Worm (Caenorhabditis elegans) whole organism, L2 larva: ENCODE results near the gene duo-1.

Experiments
- C34F6.9 ChIP-seq: fragments of 150-350 bp; optimal IDR thresholded peaks from 2 replicates; lab custom pipeline; 2014; ENCODE audit warnings: missing biosample characterization, missing genetic modification characterization
- F13H6.1 ChIP-seq: sonication (generic microtip); optimal IDR thresholded peaks from 2 replicates; lab custom pipeline; 2016; ENCODE audit warnings: missing genetic modification characterization, missing compliant biosample characterization
- R02D3.7 ChIP-seq: fragments of 150-350 bp; optimal IDR thresholded peaks from 2 replicates; lab custom pipeline; 2014; ENCODE audit warnings: missing biosample characterization, missing genetic modification characterization
- Y55F3AM.14 ChIP-seq: fragments of 200-800 bp; sonication (Bioruptor generic); optimal IDR thresholded peaks from 2 replicates; lab custom pipeline; 2018; ENCODE audit warnings: mild to moderate bottlenecking, missing genetic modification characterization, missing compliant biosample characterization
- aly-2 ChIP-seq: fragments of 150-350 bp; optimal IDR thresholded peaks from 2 replicates; lab custom pipeline; 2014; ENCODE audit warnings: missing biosample characterization, missing genetic modification characterization
- ama-1 ChIP-seq: fragments of 150-350 bp; optimal IDR thresholded peaks from 2 replicates; lab custom pipeline; 2018; ENCODE audit warnings: inconsistent platforms
- blmp-1 ChIP-seq: sonication (generic microtip); optimal IDR thresholded peaks from 2 replicates; lab custom pipeline; 2017; ENCODE audit warnings: missing genetic modification characterization, mild to moderate bottlenecking, missing compliant biosample characterization, antibody characterized with exemption, moderate library complexity; ENCODE audit not compliant: insufficient read depth
- ceh-16 ChIP-seq: fragments of 150-350 bp; optimal IDR thresholded peaks from 2 replicates; lab custom pipeline; 2014; ENCODE audit warnings: missing biosample characterization, missing genetic modification characterization
- crh-2 ChIP-seq: sonication (generic microtip); optimal IDR thresholded peaks from 2 replicates; lab custom pipeline; 2017; ENCODE audit warnings: missing biosample characterization, missing genetic modification characterization
- egl-27 ChIP-seq: sonication (generic microtip); optimal IDR thresholded peaks from 3 replicates; lab custom pipeline; 2017; ENCODE audit warnings: missing biosample characterization, missing genetic modification reagents, missing genetic modification characterization
- elt-1 ChIP-seq: fragments of 150-350 bp; optimal IDR thresholded peaks from 2 replicates; lab custom pipeline; 2014; ENCODE audit warnings: missing biosample characterization, missing genetic modification characterization
- elt-3 ChIP-seq: sonication (generic microtip); optimal IDR thresholded peaks from 2 replicates; lab custom pipeline; 2017; ENCODE audit warnings: missing biosample characterization, missing genetic modification characterization
- fos-1 ChIP-seq: fragments of 150-350 bp; optimal IDR thresholded peaks from 2 replicates; lab custom pipeline; 2014; ENCODE audit warnings: missing biosample characterization, missing genetic modification characterization
- gmeb-1 ChIP-seq: fragments of 150-350 bp; optimal IDR thresholded peaks from 2 replicates; lab custom pipeline; 2014; ENCODE audit warnings: missing biosample characterization, missing genetic modification characterization
- lin-13 ChIP-seq: fragments of 150-350 bp; optimal IDR thresholded peaks from 2 replicates; lab custom pipeline; 2014; ENCODE audit warnings: missing biosample characterization, missing genetic modification reagents, missing genetic modification characterization
- lin-39 ChIP-seq: fragments of 150-350 bp; optimal IDR thresholded peaks from 2 replicates; lab custom pipeline; 2014; ENCODE audit warnings: missing biosample characterization, missing genetic modification reagents, missing genetic modification characterization
- lsy-2 ChIP-seq, 2 experiments: fragments of 150-350 bp in 1 of 2; sonication (generic microtip) in 1 of 2; optimal IDR thresholded peaks; 2 replicates each; lab custom pipeline; 2014 to 2017; ENCODE audit warnings: missing biosample characterization in 2 of 2, missing genetic modification characterization in 2 of 2
- mab-5 ChIP-seq: fragments of 150-350 bp; optimal IDR thresholded peaks from 2 replicates; lab custom pipeline; 2014; ENCODE audit warnings: missing biosample characterization, missing genetic modification characterization
- mbf-1 ChIP-seq: sonication (generic microtip); optimal IDR thresholded peaks from 2 replicates; lab custom pipeline; 2017; ENCODE audit warnings: missing biosample characterization, missing genetic modification characterization
- mdl-1 ChIP-seq, 2 experiments: fragments of 150-350 bp in 1 of 2; sonication (generic microtip) in 1 of 2; optimal IDR thresholded peaks; 2 replicates each; lab custom pipeline; 2017; ENCODE audit warnings: missing biosample characterization in 2 of 2, missing genetic modification characterization in 2 of 2
- nhr-10 ChIP-seq: sonication (generic microtip); optimal IDR thresholded peaks from 2 replicates; lab custom pipeline; 2017; ENCODE audit warnings: missing biosample characterization, missing genetic modification characterization
- nhr-11 ChIP-seq: fragments of 150-350 bp; optimal IDR thresholded peaks from 2 replicates; lab custom pipeline; 2014; ENCODE audit warnings: missing biosample characterization, missing genetic modification characterization
- nhr-21 ChIP-seq: fragments of 150-350 bp; optimal IDR thresholded peaks from 2 replicates; lab custom pipeline; 2014; ENCODE audit warnings: missing biosample characterization, missing genetic modification characterization
- nhr-23 ChIP-seq: fragments of 150-350 bp; optimal IDR thresholded peaks from 2 replicates; lab custom pipeline; 2014; ENCODE audit warnings: missing biosample characterization, missing genetic modification reagents, missing genetic modification characterization
- nhr-237 ChIP-seq: fragments of 150-350 bp; optimal IDR thresholded peaks from 2 replicates; lab custom pipeline; 2014; ENCODE audit warnings: missing biosample characterization, missing genetic modification characterization
- nhr-25 ChIP-seq: fragments of 150-350 bp; sonication (generic microtip); optimal IDR thresholded peaks from 3 replicates; lab custom pipeline; 2014; ENCODE audit warnings: missing biosample characterization, missing genetic modification characterization
- nhr-6 ChIP-seq: fragments of 150-350 bp; optimal IDR thresholded peaks from 2 replicates; lab custom pipeline; 2014; ENCODE audit warnings: missing biosample characterization, missing genetic modification characterization
- nhr-77 ChIP-seq: fragments of 150-350 bp; optimal IDR thresholded peaks from 2 replicates; lab custom pipeline; 2014; ENCODE audit warnings: missing biosample characterization, missing genetic modification characterization
- peb-1 ChIP-seq: fragments of 150-350 bp; optimal IDR thresholded peaks from 2 replicates; lab custom pipeline; 2014; ENCODE audit warnings: missing biosample characterization, missing genetic modification characterization
- skn-1 ChIP-seq: sonication (generic microtip); optimal IDR thresholded peaks from 2 replicates; lab custom pipeline; 2017; ENCODE audit warnings: missing biosample characterization, missing genetic modification characterization
- sma-3 ChIP-seq: sonication (generic microtip); optimal IDR thresholded peaks from 2 replicates; lab custom pipeline; 2016; ENCODE audit warnings: missing genetic modification reagents, missing genetic modification characterization, missing compliant biosample characterization
- sma-9 ChIP-seq, 2 experiments: fragments of 150-350 bp in 1 of 2; sonication (generic microtip) in 1 of 2; optimal IDR thresholded peaks; 2 replicates each; lab custom pipeline; 2014 to 2016; ENCODE audit warnings: missing genetic modification characterization in 2 of 2, mild to moderate bottlenecking in 1 of 2, missing biosample characterization in 1 of 2, missing compliant biosample characterization in 1 of 2, missing genetic modification reagents in 1 of 2, moderate library complexity in 1 of 2
- unc-39 ChIP-seq: fragments of 150-350 bp; optimal IDR thresholded peaks from 2 replicates; lab custom pipeline; 2014; ENCODE audit warnings: missing biosample characterization, missing genetic modification characterization
- unc-55 ChIP-seq: fragments of 150-350 bp; sonication (generic microtip); optimal IDR thresholded peaks from 3 replicates; lab custom pipeline; 2014; ENCODE audit warnings: missing biosample characterization, missing genetic modification reagents, missing genetic modification characterization
- unc-62 ChIP-seq: fragments of 150-350 bp; optimal IDR thresholded peaks from 2 replicates; lab custom pipeline; 2014; ENCODE audit warnings: missing biosample characterization, missing genetic modification reagents, missing genetic modification characterization
- ztf-1 ChIP-seq: fragments of 200-800 bp; sonication (Bioruptor generic); conservative IDR thresholded peaks from 2 replicates; pipeline ENCODE4 v1.3.6; 2022; ENCODE audit warnings: missing genetic modification characterization, missing compliant biosample characterization
- ztf-4 ChIP-seq: fragments of 150-350 bp; optimal IDR thresholded peaks from 2 replicates; lab custom pipeline; 2014; ENCODE audit warnings: missing biosample characterization, missing genetic modification characterization

Gene duo-1

DNA sequence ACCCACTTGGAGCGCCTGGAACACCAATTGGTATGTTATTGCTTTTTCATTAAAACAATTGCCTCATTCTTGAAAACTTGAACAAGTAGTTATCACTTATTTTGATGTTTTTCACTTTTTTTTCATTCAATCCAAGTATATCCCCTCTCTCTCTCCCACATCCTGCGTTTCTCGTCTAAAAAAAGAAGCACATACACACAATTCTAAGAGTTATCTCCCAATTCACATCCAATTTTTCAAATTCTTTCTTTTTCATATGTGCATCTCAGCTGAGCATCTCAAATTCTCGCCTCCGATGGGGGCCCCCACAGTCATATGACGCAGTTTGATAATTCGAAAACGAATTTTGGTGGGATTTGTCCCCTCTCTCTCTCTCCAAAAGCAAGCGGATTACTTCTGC, 17.8 kb upstream of the duo-1 start:
- TF ChIP-seq unc-55 (GFP tag; lab: Kevin White, UChicago) (no peak), C34F6.9 (peak; percentile 14)

DNA sequence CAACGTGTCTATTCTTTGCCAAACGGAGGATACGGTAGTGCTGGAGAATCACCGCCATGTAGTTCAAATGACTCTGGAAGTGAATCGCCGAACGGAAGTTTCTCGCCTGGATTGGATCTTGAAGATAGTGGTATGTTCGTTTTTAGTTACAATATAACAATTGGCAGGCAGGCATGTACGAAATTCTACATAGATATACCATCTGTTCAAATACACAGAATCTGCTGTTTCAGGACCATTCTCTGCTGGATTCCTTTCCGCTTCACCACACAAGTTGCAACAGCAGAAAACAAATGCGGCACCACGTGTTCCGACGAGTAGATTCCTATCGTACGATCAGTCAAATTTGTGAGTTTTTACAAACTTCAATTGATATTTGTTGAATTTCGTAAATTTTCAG, 14.9 kb upstream of the duo-1 start:
- no peak for TF ChIP-seq elt-1 (tag; lab: Kevin White, UChicago)
- TF ChIP-seq nhr-11 (tag; lab: Kevin White, UChicago) = no peak

DNA sequence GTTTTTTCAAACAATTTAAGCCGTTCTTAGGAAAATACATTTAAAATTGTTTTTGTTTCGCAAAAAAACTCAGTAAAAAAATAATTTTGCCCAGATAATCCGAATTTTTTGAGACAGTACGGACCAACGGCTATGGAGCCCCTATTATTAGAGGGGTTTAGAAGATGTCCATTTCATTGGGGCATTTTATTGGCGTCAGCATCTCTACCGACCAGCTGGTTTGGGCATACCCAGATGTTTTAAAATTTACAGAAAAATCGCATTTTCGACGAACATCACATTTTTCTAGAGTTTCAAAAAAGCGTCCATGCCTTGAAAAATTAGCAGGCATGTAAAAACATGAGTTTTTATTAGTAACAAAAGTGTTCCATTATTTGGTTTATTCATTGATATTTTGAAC, 13.1 kb upstream of the duo-1 start:
- TF ChIP-seq nhr-77 (tag; lab: Kevin White, UChicago) (no peak), nhr-11 (tag; lab: Kevin White, UChicago) (no peak), elt-3 (tag; lab: Kevin White, UChicago) (no peak), skn-1 (no peak), unc-39 (no peak), ceh-16 (no peak), C34F6.9 (no peak), sma-3 (GFP tag; lab: Kevin White, UChicago) (no peak), peb-1 (no peak), lsy-2 (tag; optimal IDR thresholded peaks at IDR 0.05; lab: Kevin White, UChicago) (no peak), mab-5 (no peak), unc-62 (GFP tag; lab: Kevin White, UChicago) (no peak), nhr-25 (no peak), Y55F3AM.14 (GFP tag; lab: Kevin White, UChicago) (no peak), lin-39 (no peak), sma-9 (GFP tag; optimal IDR thresholded peaks at IDR 0.05; lab: Kevin White, UChicago) (no peak), sma-9 (tag; optimal IDR thresholded peaks at IDR 0.05; lab: Kevin White, UChicago) (no peak), ama-1 (lab: Kevin White, UChicago) (no peak), ztf-1 (GFP tag; lab: Robert Waterston, UW) (no peak), mbf-1 (tag; lab: Kevin White, UChicago) (no peak)

DNA sequence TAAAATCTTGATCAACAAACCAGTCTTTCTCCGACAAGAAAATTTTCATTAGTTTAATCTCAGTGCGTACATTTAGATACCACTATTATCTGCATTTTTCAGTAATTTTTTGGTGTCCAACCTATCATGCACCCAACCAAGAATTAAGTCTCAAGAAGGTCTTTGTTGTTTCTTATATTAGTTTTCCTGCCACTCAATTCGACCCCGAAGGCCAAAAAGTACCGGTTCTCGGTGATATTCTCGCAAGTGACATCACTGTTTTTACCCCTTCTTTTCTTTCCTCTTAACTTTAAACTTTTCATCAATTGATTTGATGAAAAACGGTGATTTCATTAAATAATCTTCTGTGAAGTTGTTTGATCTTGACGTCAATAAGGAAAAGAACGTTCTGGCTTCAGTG, 10.9 kb upstream of the duo-1 start, which contains the start of gene F38B7.2:
F38B7.2 (plus strand) TSS at position 400 of the 400 bp plus-strand sequence.
- TF ChIP-seq nhr-21 (tag; lab: Kevin White, UChicago) (no peak), ama-1 (lab: Kevin White, UChicago) (no peak), unc-62 (GFP tag; lab: Kevin White, UChicago) (no peak), sma-9 (GFP tag; optimal IDR thresholded peaks at IDR 0.05; lab: Kevin White, UChicago) (peak; percentile 54), sma-9 (tag; optimal IDR thresholded peaks at IDR 0.05; lab: Kevin White, UChicago) (no peak), elt-3 (tag; lab: Kevin White, UChicago) (no peak), fos-1 (tag; lab: Kevin White, UChicago) (peak; percentile 23), F13H6.1 (tag; lab: Kevin White, UChicago) (no peak), skn-1 (no peak), mdl-1 (tag; optimal IDR thresholded peaks at IDR 0.05; lab: Kevin White, UChicago) (no peak), aly-2 (tag; lab: Kevin White, UChicago) (no peak), mab-5 (no peak), elt-1 (tag; lab: Kevin White, UChicago) (no peak), sma-3 (GFP tag; lab: Kevin White, UChicago) (peak; percentile 54), nhr-237 (tag; lab: Kevin White, UChicago) (no peak), peb-1 (no peak), crh-2 (peak; percentile 32), blmp-1 (peak; percentile 65), gmeb-1 (tag; lab: Kevin White, UChicago) (no peak), lin-13 (GFP tag; lab: Kevin White, UChicago) (no peak), nhr-25 (peak; percentile 86), R02D3.7 (tag; lab: Kevin White, UChicago) (no peak), nhr-10 (tag; lab: Kevin White, UChicago) (no peak), C34F6.9 (no peak), ztf-4 (tag; lab: Kevin White, UChicago) (no peak), nhr-23 (tag; lab: Kevin White, UChicago) (no peak), lsy-2 (tag; optimal IDR thresholded peaks at IDR 0.05; lab: Kevin White, UChicago) (no peak)

DNA sequence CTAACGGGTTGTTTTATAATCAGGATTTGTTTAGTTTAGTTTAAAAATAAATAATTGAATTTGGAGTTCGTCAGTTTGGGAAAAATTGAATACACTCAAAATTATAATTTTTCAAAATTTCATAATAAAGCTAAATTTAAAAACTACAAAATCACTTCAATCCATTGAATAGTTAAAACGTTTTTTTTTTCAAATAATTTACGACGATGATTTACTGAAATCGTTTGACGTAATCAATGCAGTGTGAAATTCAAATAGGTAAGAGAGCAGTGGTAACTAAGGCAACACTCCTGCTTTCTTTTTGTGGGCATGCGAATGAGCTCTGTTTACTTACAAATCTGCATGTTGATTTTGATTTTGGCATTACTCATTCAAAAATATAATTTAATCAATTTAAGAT, 9.2 kb upstream of the duo-1 start, which contains the start of gene F38B7.10:
F38B7.10 (plus strand) TSS at position 301 of the 400 bp plus-strand sequence.
- TF ChIP-seq nhr-6 (tag; lab: Kevin White, UChicago) (no peak), egl-27 (tag; lab: Kevin White, UChicago) (no peak), mbf-1 (tag; lab: Kevin White, UChicago) (no peak), ztf-4 (tag; lab: Kevin White, UChicago) (no peak), C34F6.9 (no peak)
